Worm (Caenorhabditis elegans): ENCODE results near the gene ncs-4.

ce11 chrX:10227217-10227616, 50.9 kb downstream of the ncs-4 start:
- TF ChIP-seq daf-12 (tag; optimal IDR thresholded peaks at IDR 0.05) (no peak), nhr-77 (tag; optimal IDR thresholded peaks at IDR 0.05) (no peak)
